Fruit fly (Drosophila melanogaster): ENCODE data around the gene Jhbp2.

The Jhbp2 gene

DNA sequence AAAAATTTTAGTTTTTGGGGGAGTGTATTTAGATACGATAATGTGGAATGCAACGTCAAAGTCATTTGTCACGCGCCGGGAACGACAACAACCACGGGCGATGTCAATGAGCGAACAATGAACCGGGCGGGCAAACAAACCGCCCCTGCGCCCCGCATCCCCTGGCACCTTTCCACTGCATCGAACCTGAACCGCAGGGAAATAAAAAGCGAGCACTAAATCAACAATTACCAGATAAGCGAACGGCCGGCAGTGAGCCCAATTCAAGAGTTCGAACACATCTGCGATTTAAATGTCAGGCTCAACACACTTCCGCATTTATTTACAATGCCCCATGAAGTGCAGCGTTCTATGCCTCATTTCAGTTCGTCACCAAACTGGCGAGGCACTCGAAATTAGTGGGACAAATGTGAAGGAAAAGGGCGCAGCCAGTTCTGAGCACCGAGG lies 35.4 kb upstream of the Jhbp2 start:
- no peak for TF ChIP-seq Dif (GFP tag; optimal IDR thresholded peaks at IDR 0.05; ENCODE audit: partially characterized antibody)
- no peak for TF ChIP-seq sage (GFP tag; optimal IDR thresholded peaks at IDR 0.05)
- no peak for TF ChIP-seq Sp1 (GFP tag; optimal IDR thresholded peaks at IDR 0.05)
- TF ChIP-seq Hr78 (GFP tag; optimal IDR thresholded peaks at IDR 0.05), result no peak
- TF ChIP-seq ey (GFP tag; optimal IDR thresholded peaks at IDR 0.05), result no peak
- no peak for TF ChIP-seq foxo (GFP tag; optimal IDR thresholded peaks at IDR 0.05)
- no peak for TF ChIP-seq CrebA (GFP tag; optimal IDR thresholded peaks at IDR 0.05; ENCODE audit: borderline replicate concordance)
- TF ChIP-seq br (GFP tag; optimal IDR thresholded peaks at IDR 0.05), result peak; percentile 31
- no peak for TF ChIP-seq Myc (optimal IDR thresholded peaks at IDR 0.05)
- no peak for TF ChIP-seq Mio (GFP tag; optimal IDR thresholded peaks at IDR 0.05)
- no peak for TF ChIP-seq N (GFP tag; optimal IDR thresholded peaks at IDR 0.05)
- no peak for TF ChIP-seq rgr (GFP tag; optimal IDR thresholded peaks at IDR 0.05)
- peak; percentile 36 for TF ChIP-seq tai (GFP tag; optimal IDR thresholded peaks at IDR 0.05)
- no peak for TF ChIP-seq lola (GFP tag; optimal IDR thresholded peaks at IDR 0.05)
- TF ChIP-seq Hr83 (GFP tag; optimal IDR thresholded peaks at IDR 0.05; ENCODE audit: poor library complexity, severe bottlenecking), result no peak
- TF ChIP-seq woc (GFP tag; optimal IDR thresholded peaks at IDR 0.05), result no peak
- TF ChIP-seq Rel (GFP tag; optimal IDR thresholded peaks at IDR 0.05), result no peak
- peak; percentile 16 for TF ChIP-seq Rel (tag; optimal IDR thresholded peaks at IDR 0.05)
- no peak for TF ChIP-seq CG32264 (GFP tag; optimal IDR thresholded peaks at IDR 0.05)
- no peak for TF ChIP-seq usp (GFP tag; optimal IDR thresholded peaks at IDR 0.05)
- TF ChIP-seq GATAd (GFP tag; optimal IDR thresholded peaks at IDR 0.05), result no peak
- TF ChIP-seq dsf (GFP tag; optimal IDR thresholded peaks at IDR 0.05; ENCODE audit: borderline replicate concordance), result no peak
- no peak for TF ChIP-seq CG9705 (GFP tag; optimal IDR thresholded peaks at IDR 0.05)
- TF ChIP-seq OdsH (GFP tag; optimal IDR thresholded peaks at IDR 0.05), result no peak
- TF ChIP-seq pan (optimal IDR thresholded peaks at IDR 0.05), result no peak
- peak; percentile 33 for TF ChIP-seq h (GFP tag; optimal IDR thresholded peaks at IDR 0.05)
- TF ChIP-seq jim (GFP tag; optimal IDR thresholded peaks at IDR 0.05), result no peak
- TF ChIP-seq Jra (GFP tag; optimal IDR thresholded peaks at IDR 0.05), result no peak
- TF ChIP-seq psq (GFP tag; optimal IDR thresholded peaks at IDR 0.05), result no peak
- no peak for TF ChIP-seq Dfd (GFP tag; optimal IDR thresholded peaks at IDR 0.05)
- TF ChIP-seq Vsx2 (GFP tag; optimal IDR thresholded peaks at IDR 0.05; ENCODE audit: partially characterized antibody), result no peak

DNA sequence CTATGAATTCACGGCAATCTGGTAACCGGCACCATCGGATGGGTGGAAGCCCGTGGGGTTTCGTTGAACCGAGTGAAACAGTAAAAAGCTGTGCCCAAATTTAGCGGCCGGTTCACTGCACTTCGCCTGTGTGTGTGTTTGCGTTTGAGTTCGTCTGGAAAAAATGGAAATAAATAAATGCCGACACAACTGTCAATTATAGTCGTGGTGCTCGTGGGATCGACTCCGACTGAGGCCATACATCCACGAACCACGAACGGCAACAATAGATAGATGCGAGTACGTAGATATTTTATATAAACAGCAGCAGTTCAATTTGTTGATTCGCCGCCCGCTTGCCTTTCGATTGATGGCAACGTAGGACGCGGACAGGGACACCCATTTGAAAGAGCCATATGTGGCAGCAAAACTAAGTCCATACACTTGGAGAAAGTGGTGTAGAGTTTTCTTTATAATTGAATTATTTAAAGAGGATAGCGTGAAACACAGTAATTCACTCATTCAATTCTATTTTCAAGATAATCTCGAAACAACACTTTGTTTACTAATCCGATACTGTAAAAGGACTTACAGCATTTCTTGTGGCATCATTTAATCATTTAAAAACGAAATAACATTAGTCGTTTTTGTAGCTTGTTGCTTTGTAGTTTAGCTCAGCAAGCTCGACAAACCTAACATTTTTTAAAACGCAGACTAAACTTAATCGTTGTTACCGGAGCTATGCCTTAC lies 34.6 kb upstream of the Jhbp2 start:
- no peak for TF ChIP-seq rgr (GFP tag; optimal IDR thresholded peaks at IDR 0.05)
- TF ChIP-seq OdsH (GFP tag; optimal IDR thresholded peaks at IDR 0.05), result peak; percentile 30

dm6 chr3R:4994659-4995058 lies 33.5 kb upstream of the Jhbp2 start:
- no peak for TF ChIP-seq Hr78 (GFP tag; optimal IDR thresholded peaks at IDR 0.05)
- no peak for TF ChIP-seq brk (GFP tag; optimal IDR thresholded peaks at IDR 0.05)
- TF ChIP-seq h (GFP tag; optimal IDR thresholded peaks at IDR 0.05), result no peak
- no peak for TF ChIP-seq Myc (optimal IDR thresholded peaks at IDR 0.05)
- TF ChIP-seq foxo (GFP tag; optimal IDR thresholded peaks at IDR 0.05), result no peak
- no peak for TF ChIP-seq CG32264 (GFP tag; optimal IDR thresholded peaks at IDR 0.05)
- TF ChIP-seq dsf (GFP tag; optimal IDR thresholded peaks at IDR 0.05; ENCODE audit: borderline replicate concordance), result no peak
- TF ChIP-seq woc (GFP tag; optimal IDR thresholded peaks at IDR 0.05), result no peak

DNA sequence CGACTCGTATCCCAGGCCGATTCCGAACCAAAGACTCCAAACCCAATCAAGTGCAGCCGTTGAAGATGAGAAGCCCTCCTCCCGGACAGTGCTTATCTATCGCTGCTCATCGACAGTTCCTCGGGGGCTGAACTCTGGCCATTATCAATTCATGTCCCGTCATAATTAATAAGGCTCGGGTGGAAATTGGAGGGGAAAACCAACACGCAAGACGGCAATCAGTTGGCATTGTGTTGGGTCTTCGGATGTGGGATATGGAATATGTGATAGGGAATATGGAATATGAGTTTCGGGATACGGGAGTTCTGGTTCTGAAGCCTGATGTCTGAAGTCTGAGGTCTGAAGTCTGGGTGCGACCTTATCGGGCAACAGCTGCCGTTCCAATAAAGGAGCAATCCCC lies 32.2 kb upstream of the Jhbp2 start:
- TF ChIP-seq Rel (GFP tag; optimal IDR thresholded peaks at IDR 0.05) (no peak), Rel (tag; optimal IDR thresholded peaks at IDR 0.05) (peak; percentile 66), br (GFP tag; optimal IDR thresholded peaks at IDR 0.05) (no peak), Dif (GFP tag; optimal IDR thresholded peaks at IDR 0.05; ENCODE audit: partially characterized antibody) (peak; percentile 20)

dm6 chr3R:4992227-4992737 lies 31.1 kb upstream of the Jhbp2 start:
- TF ChIP-seq Dif (GFP tag; optimal IDR thresholded peaks at IDR 0.05; ENCODE audit: partially characterized antibody) (peak; percentile 2), psq (GFP tag; optimal IDR thresholded peaks at IDR 0.05) (peak; percentile 11), OdsH (GFP tag; optimal IDR thresholded peaks at IDR 0.05) (peak; percentile 28), br (GFP tag; optimal IDR thresholded peaks at IDR 0.05) (peak; percentile 13), foxo (GFP tag; optimal IDR thresholded peaks at IDR 0.05) (peak in 1 of 2 experiments; percentile 28), rgr (GFP tag; optimal IDR thresholded peaks at IDR 0.05) (peak; percentile 18), Abd-B (GFP tag; optimal IDR thresholded peaks at IDR 0.05) (no peak), h (GFP tag; optimal IDR thresholded peaks at IDR 0.05) (no peak), brk (GFP tag; optimal IDR thresholded peaks at IDR 0.05) (no peak), Vsx2 (GFP tag; optimal IDR thresholded peaks at IDR 0.05; ENCODE audit: partially characterized antibody) (no peak), CG9705 (GFP tag; optimal IDR thresholded peaks at IDR 0.05) (no peak), Hnf4 (GFP tag; optimal IDR thresholded peaks at IDR 0.05) (peak; percentile 21), HLH106 (tag; optimal IDR thresholded peaks at IDR 0.05) (peak; percentile 9), fru (GFP tag; optimal IDR thresholded peaks at IDR 0.05) (no peak), pan (optimal IDR thresholded peaks at IDR 0.05) (no peak)

All from whole organism, wandering third instar larva.